Worm (Caenorhabditis elegans) whole organism, L4/young adult: ENCODE measurements around the gene arx-2.

Experiments used
- dao-5 ChIP-seq: sonication (generic microtip); optimal IDR thresholded peaks from 2 replicates; lab custom pipeline; 2016; ENCODE audit warnings: missing genotype, missing genetic modification characterization, moderate library complexity, missing compliant biosample characterization
- him-1 ChIP-seq: sonication (generic microtip); optimal IDR thresholded peaks from 2 replicates; lab custom pipeline; 2016; ENCODE audit warnings: missing genotype, missing genetic modification reagents, missing genetic modification characterization, missing compliant biosample characterization

DNA sequence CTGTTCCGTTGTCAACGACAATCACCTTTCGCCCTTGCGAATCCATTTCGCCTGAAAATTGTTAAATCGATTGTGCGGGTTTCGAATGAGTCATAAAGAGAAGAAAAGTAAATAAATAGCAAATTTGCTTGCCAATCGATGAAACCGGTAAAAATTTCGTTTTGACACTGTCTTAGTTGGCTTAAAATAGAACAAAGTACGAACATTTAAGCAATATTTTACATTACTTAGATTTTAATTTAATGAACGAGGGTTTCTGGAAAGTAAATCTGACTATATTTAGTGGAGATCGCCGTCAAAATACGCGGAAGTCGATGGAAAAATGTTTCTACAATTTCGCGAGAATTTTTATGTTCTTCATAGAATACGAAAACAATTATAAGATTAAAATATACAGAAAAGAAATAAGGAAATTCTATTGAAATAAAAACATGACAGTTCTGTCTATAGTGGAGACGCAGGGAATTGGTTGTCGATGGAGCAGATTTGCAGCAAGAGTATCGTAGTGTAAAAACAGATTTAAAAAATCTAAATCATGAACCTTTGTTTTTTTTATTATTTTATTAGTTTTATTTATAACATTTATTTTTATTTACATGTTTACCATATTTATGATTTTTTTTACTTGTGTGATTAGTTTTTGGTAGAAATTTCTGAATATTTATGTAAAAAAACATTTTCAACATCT lies at the start of gene arx-2:
- no peak for TF ChIP-seq him-1 (tag; lab: Kevin White, UChicago)
- no peak for TF ChIP-seq dao-5 (tag; lab: Kevin White, UChicago)
